Fruit fly (Drosophila melanogaster): Measurements from ENCODE around the gene AIF.

The AIF gene

DNA sequence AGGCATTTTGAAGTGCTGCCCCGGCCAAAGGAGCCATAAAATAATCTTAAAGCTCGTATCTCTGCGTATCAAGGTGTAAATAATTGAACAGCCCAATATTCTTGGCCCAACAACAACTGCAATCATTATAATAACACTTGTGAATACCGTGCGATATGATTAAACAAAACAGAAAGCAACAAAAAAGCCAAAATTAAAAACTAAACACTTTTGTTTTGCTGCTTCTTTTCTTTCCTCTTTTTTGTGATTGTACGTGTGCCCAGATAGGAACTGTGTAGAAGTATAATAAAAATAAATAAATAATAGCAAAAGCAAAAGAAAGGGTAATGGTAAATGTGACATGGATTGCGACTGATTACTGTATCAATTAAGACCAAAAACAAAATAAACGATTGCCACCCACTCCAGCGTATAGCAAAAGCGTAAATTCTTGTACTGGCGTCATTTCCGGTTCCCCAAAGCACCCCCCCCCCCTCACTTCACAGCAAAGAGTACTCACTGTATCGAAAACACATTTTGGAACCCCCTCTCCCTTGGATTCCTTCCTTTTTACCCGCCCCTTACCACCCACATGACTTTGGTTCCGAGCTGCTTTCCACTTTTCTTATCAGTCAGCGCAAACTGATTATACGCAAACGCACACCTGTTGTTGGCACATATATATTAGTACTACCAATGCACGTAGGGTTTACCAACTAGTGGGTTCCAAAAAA is 20.0 kb downstream of the AIF start (continued):
- no peak for TF ChIP-seq CG12659 (GFP tag; optimal IDR thresholded peaks at IDR 0.05)
- no peak for TF ChIP-seq CG18011 (GFP tag; optimal IDR thresholded peaks at IDR 0.05)
- TF ChIP-seq usp (GFP tag; optimal IDR thresholded peaks at IDR 0.05) = no peak
- no peak for TF ChIP-seq D (optimal IDR thresholded peaks at IDR 0.05)
- TF ChIP-seq D (GFP tag; optimal IDR thresholded peaks at IDR 0.05) = no peak
- no peak for TF ChIP-seq CG12155 (GFP tag; optimal IDR thresholded peaks at IDR 0.05)
- no peak for TF ChIP-seq ewg (GFP tag; optimal IDR thresholded peaks at IDR 0.05)
- TF ChIP-seq CG15514 (GFP tag; optimal IDR thresholded peaks at IDR 0.05) = peak; percentile 26
- no peak for TF ChIP-seq CG11504 (tag; optimal IDR thresholded peaks at IDR 0.05)
- no peak for TF ChIP-seq unc-4 (GFP tag; IDR thresholded peaks at IDR 0.05; ENCODE audit: partially characterized antibody)
- no peak for TF ChIP-seq CG13424 (tag; optimal IDR thresholded peaks at IDR 0.05)
- peak; percentile 43 for TF ChIP-seq Hmr (GFP tag; optimal IDR thresholded peaks at IDR 0.05)
- TF ChIP-seq Nf-YA (GFP tag; IDR thresholded peaks at IDR 0.05) = no peak
- TF ChIP-seq NFAT (GFP tag; IDR thresholded peaks at IDR 0.05) = no peak
- no peak for TF ChIP-seq repo (GFP tag; optimal IDR thresholded peaks at IDR 0.05)
- no peak for TF ChIP-seq CG4360 (GFP tag; IDR thresholded peaks at IDR 0.05)
- no peak for TF ChIP-seq CG14965 (GFP tag; optimal IDR thresholded peaks at IDR 0.05; ENCODE audit: borderline replicate concordance)
- no peak for TF ChIP-seq gcm2 (GFP tag; optimal IDR thresholded peaks at IDR 0.05)
- no peak for TF ChIP-seq CG8290 (GFP tag; optimal IDR thresholded peaks at IDR 0.05)
- peak in 1 of 2 experiments; percentile 5 for TF ChIP-seq CG8290 (tag; optimal IDR thresholded peaks at IDR 0.05)
- TF ChIP-seq Nf-YC (tag; optimal IDR thresholded peaks at IDR 0.05) = peak; percentile 49
- no peak for TF ChIP-seq Gug (GFP tag; IDR thresholded peaks at IDR 0.05)
- TF ChIP-seq trem (tag; optimal IDR thresholded peaks at IDR 0.05) = no peak
- no peak for TF ChIP-seq Vsx1 (GFP tag; optimal IDR thresholded peaks at IDR 0.05)
- peak; percentile 88 for TF ChIP-seq sd (tag; optimal IDR thresholded peaks at IDR 0.05)
- peak; percentile 20 for TF ChIP-seq Meics (GFP tag; optimal IDR thresholded peaks at IDR 0.05)
- TF ChIP-seq Ets65A (GFP tag) = no peak
- peak; percentile 63 for TF ChIP-seq cwo (GFP tag; optimal IDR thresholded peaks at IDR 0.05)
- peak; percentile 35 for TF ChIP-seq Fer1 (GFP tag; optimal IDR thresholded peaks at IDR 0.05)
- TF ChIP-seq ci (GFP tag; IDR thresholded peaks at IDR 0.05) = no peak; the same call in 2 of the 3 replicates
- TF ChIP-seq CG4820 (GFP tag; optimal IDR thresholded peaks at IDR 0.05) = no peak
- no peak for TF ChIP-seq Six4 (GFP tag; optimal IDR thresholded peaks at IDR 0.05)
- TF ChIP-seq CG1233 (GFP tag; optimal IDR thresholded peaks at IDR 0.05) = no peak
- TF ChIP-seq CG18262 (tag; optimal IDR thresholded peaks at IDR 0.05) = no peak
- TF ChIP-seq kah (GFP tag; optimal IDR thresholded peaks at IDR 0.05) = peak; percentile 66
- no peak for TF ChIP-seq CG1024 (GFP tag; IDR thresholded peaks at IDR 0.05)
- no peak for TF ChIP-seq dimm (GFP tag; IDR thresholded peaks at IDR 0.05)
- TF ChIP-seq Fer2 (tag; optimal IDR thresholded peaks at IDR 0.05) = no peak
- TF ChIP-seq Atf-2 (GFP tag; optimal IDR thresholded peaks at IDR 0.05) = no peak
- peak; percentile 99 for TF ChIP-seq aop (GFP tag; IDR thresholded peaks at IDR 0.05)
- TF ChIP-seq seq (GFP tag; IDR thresholded peaks at IDR 0.05) = no peak
- no peak for TF ChIP-seq CG12391 (tag; optimal IDR thresholded peaks at IDR 0.05)
- no peak for TF ChIP-seq croc (GFP tag; conservative IDR thresholded peaks at IDR 0.05)
- no peak for TF ChIP-seq tin (GFP tag; optimal IDR thresholded peaks at IDR 0.05)
- no peak for TF ChIP-seq CG14014 (GFP tag; IDR thresholded peaks at IDR 0.05)
- no peak for TF ChIP-seq Doc3 (GFP tag; IDR thresholded peaks at IDR 0.05; ENCODE audit: partially characterized antibody)
- TF ChIP-seq grau (tag; optimal IDR thresholded peaks at IDR 0.05) = peak; percentile 57
- no peak for TF ChIP-seq CG10462 (GFP tag; optimal IDR thresholded peaks at IDR 0.05)
- TF ChIP-seq fd64A (GFP tag; optimal IDR thresholded peaks at IDR 0.05) = no peak
- TF ChIP-seq CG8388 (GFP tag; optimal IDR thresholded peaks at IDR 0.05) = no peak
- no peak for TF ChIP-seq so (GFP tag; IDR thresholded peaks at IDR 0.05)
- TF ChIP-seq CTCF (GFP tag; optimal IDR thresholded peaks at IDR 0.05) = no peak
